Worm (Caenorhabditis elegans) whole organism, L1 larva: ENCODE measurements around the gene B0416.2.

ENCODE experiments used
- C16A3.4 ChIP-seq: fragments of 150-350 bp; optimal IDR thresholded peaks from 2 replicates; lab custom pipeline; 2014; ENCODE audit warnings: missing biosample characterization, missing genetic modification characterization
- aly-2 ChIP-seq: fragments of 150-350 bp; optimal IDR thresholded peaks from 2 replicates; lab custom pipeline; 2014; ENCODE audit warnings: missing biosample characterization, missing genetic modification characterization
- blmp-1 ChIP-seq: fragments of 150-350 bp; optimal IDR thresholded peaks from 2 replicates; lab custom pipeline; 2014; ENCODE audit warnings: missing biosample characterization, missing genetic modification characterization
- ceh-82 ChIP-seq, 3 experiments: fragments of 150-350 bp in 1 of 3; sonication (generic microtip) in 2 of 3; optimal IDR thresholded peaks; 2 replicates each; lab custom pipeline; 2014 to 2017; ENCODE audit warnings: missing biosample characterization in 3 of 3, missing genetic modification characterization in 3 of 3
- dpl-1 ChIP-seq, 3 experiments: fragments of 150-350 bp in 2 of 3; sonication (generic microtip) in 1 of 3; optimal IDR thresholded peaks; 2 replicates each; lab custom pipeline; 2014 to 2017; ENCODE audit warnings: missing biosample characterization in 3 of 3, missing genetic modification characterization in 3 of 3, missing genetic modification reagents in 3 of 3
- dsc-1 ChIP-seq: sonication (generic microtip); optimal IDR thresholded peaks from 2 replicates; lab custom pipeline; 2016; ENCODE audit warnings: mild to moderate bottlenecking, missing genetic modification characterization, missing compliant biosample characterization
- egl-13 ChIP-seq: sonication (generic microtip); optimal IDR thresholded peaks from 2 replicates; lab custom pipeline; 2016; ENCODE audit warnings: missing genotype, missing genetic modification reagents, missing genetic modification characterization, missing compliant biosample characterization
- egl-27 ChIP-seq, 2 experiments: fragments of 150-350 bp in 1 of 2; sonication (generic microtip); optimal IDR thresholded peaks; 3 replicates each; lab custom pipeline; 2017 to 2018; ENCODE audit warnings: missing biosample characterization in 2 of 2, missing genetic modification characterization in 2 of 2, missing genetic modification reagents in 2 of 2
- grh-1 ChIP-seq: fragments of 200-800 bp; sonication (Bioruptor generic); IDR thresholded peaks from 2 replicates; pipeline ENCODE4 v1.3.6; 2022; ENCODE audit warnings: missing genetic modification reagents, missing genetic modification characterization, missing compliant biosample characterization
- hlh-17 ChIP-seq: fragments of 200-800 bp; sonication (Bioruptor generic); optimal IDR thresholded peaks from 2 replicates; lab custom pipeline; 2018; ENCODE audit warnings: missing genetic modification characterization, mild to moderate bottlenecking, missing compliant biosample characterization, moderate library complexity, borderline replicate concordance
- hlh-4 ChIP-seq: sonication (generic microtip); optimal IDR thresholded peaks from 2 replicates; lab custom pipeline; 2016; ENCODE audit warnings: mild to moderate bottlenecking, missing genetic modification characterization, missing compliant biosample characterization
- hpl-2 ChIP-seq: fragments of 150-350 bp; optimal IDR thresholded peaks from 2 replicates; lab custom pipeline; 2014; ENCODE audit warnings: missing biosample characterization, missing genetic modification reagents, missing genetic modification characterization
- irx-1 ChIP-seq: sonication (generic microtip); optimal IDR thresholded peaks from 2 replicates; lab custom pipeline; 2016; ENCODE audit warnings: missing genetic modification characterization, missing compliant biosample characterization
- isw-1 ChIP-seq: fragments of 200-800 bp; sonication (Bioruptor generic); IDR thresholded peaks from 2 replicates; pipeline ENCODE4 v1.3.6; 2022; ENCODE audit warnings: missing genetic modification characterization, missing compliant biosample characterization
- jun-1 ChIP-seq: fragments of 150-350 bp; optimal IDR thresholded peaks from 2 replicates; lab custom pipeline; 2014; ENCODE audit warnings: missing biosample characterization, missing genetic modification reagents, missing genetic modification characterization
- lin-13 ChIP-seq: fragments of 150-350 bp; optimal IDR thresholded peaks from 2 replicates; lab custom pipeline; 2014; ENCODE audit warnings: missing biosample characterization, missing genetic modification reagents, missing genetic modification characterization
- lin-15B ChIP-seq: fragments of 150-350 bp; sonication (generic microtip); optimal IDR thresholded peaks from 3 replicates; lab custom pipeline; 2014; ENCODE audit warnings: missing biosample characterization, missing genetic modification characterization
- lin-39 ChIP-seq: fragments of 150-350 bp; optimal IDR thresholded peaks from 2 replicates; lab custom pipeline; 2014; ENCODE audit warnings: missing biosample characterization, missing genetic modification reagents, missing genetic modification characterization
- lir-3 ChIP-seq: sonication (generic microtip); optimal IDR thresholded peaks from 2 replicates; lab custom pipeline; 2016; ENCODE audit warnings: mild to moderate bottlenecking, missing genetic modification characterization, moderate library complexity, missing compliant biosample characterization; ENCODE audit not compliant: poor library complexity
- nhr-12 ChIP-seq: sonication (generic microtip); optimal IDR thresholded peaks from 2 replicates; lab custom pipeline; 2017; ENCODE audit warnings: missing biosample characterization, missing genetic modification characterization
- nhr-19 ChIP-seq: fragments of 200-800 bp; sonication (Bioruptor generic); conservative IDR thresholded peaks from 2 replicates; pipeline ENCODE4 v1.3.6; 2022; ENCODE audit warnings: missing genetic modification characterization, missing compliant biosample characterization
- nhr-20 ChIP-seq: sonication (generic microtip); optimal IDR thresholded peaks from 2 replicates; lab custom pipeline; 2016; ENCODE audit warnings: mild to moderate bottlenecking, missing genetic modification characterization, missing compliant biosample characterization
- nhr-47 ChIP-seq: sonication (generic microtip); optimal IDR thresholded peaks from 2 replicates; lab custom pipeline; 2016; ENCODE audit warnings: mild to moderate bottlenecking, missing genetic modification characterization, moderate library complexity, missing compliant biosample characterization
- nhr-71 ChIP-seq: sonication (generic microtip); optimal IDR thresholded peaks from 2 replicates; lab custom pipeline; 2016; ENCODE audit warnings: mild to moderate bottlenecking, missing genetic modification characterization, moderate library complexity, missing compliant biosample characterization
- nhr-76 ChIP-seq: sonication (generic microtip); optimal IDR thresholded peaks from 2 replicates; lab custom pipeline; 2017; ENCODE audit warnings: missing biosample characterization, missing genetic modification characterization
- nhr-77 ChIP-seq: fragments of 150-350 bp; optimal IDR thresholded peaks from 2 replicates; lab custom pipeline; 2014; ENCODE audit warnings: missing biosample characterization, missing genetic modification characterization
- nhr-84 ChIP-seq: sonication (generic microtip); optimal IDR thresholded peaks from 2 replicates; lab custom pipeline; 2017; ENCODE audit warnings: missing biosample characterization, missing genetic modification characterization
- nhr-90 ChIP-seq: sonication (generic microtip); optimal IDR thresholded peaks from 2 replicates; lab custom pipeline; 2016; ENCODE audit warnings: mild to moderate bottlenecking, missing genetic modification characterization, missing compliant biosample characterization; ENCODE audit not compliant: poor library complexity
- pax-3 ChIP-seq: fragments of 200-800 bp; sonication (Bioruptor generic); optimal IDR thresholded peaks from 2 replicates; lab custom pipeline; 2018; ENCODE audit warnings: mild to moderate bottlenecking, missing genetic modification characterization, moderate library complexity, missing compliant biosample characterization
- snpc-4 ChIP-seq: fragments of 150-350 bp; optimal IDR thresholded peaks from 2 replicates; lab custom pipeline; 2014; ENCODE audit warnings: missing biosample characterization, missing genetic modification characterization
- sptf-1 ChIP-seq: fragments of 150-350 bp; optimal IDR thresholded peaks from 2 replicates; lab custom pipeline; 2014; ENCODE audit warnings: missing biosample characterization, missing genetic modification characterization
- swsn-7 ChIP-seq: sonication (generic microtip); optimal IDR thresholded peaks from 2 replicates; lab custom pipeline; 2016; ENCODE audit warnings: missing genetic modification characterization, missing compliant biosample characterization
- tbx-2 ChIP-seq: sonication (generic microtip); optimal IDR thresholded peaks from 2 replicates; lab custom pipeline; 2016; ENCODE audit warnings: missing genetic modification characterization, missing compliant biosample characterization
- tlp-1 ChIP-seq: fragments of 150-350 bp; optimal IDR thresholded peaks from 2 replicates; lab custom pipeline; 2014; ENCODE audit warnings: missing biosample characterization, missing genetic modification characterization
- unc-30 ChIP-seq: sonication (generic microtip); optimal IDR thresholded peaks from 2 replicates; lab custom pipeline; 2017; ENCODE audit warnings: missing biosample characterization, missing genetic modification characterization
- unc-62 ChIP-seq: fragments of 150-350 bp; optimal IDR thresholded peaks from 2 replicates; lab custom pipeline; 2014; ENCODE audit warnings: missing biosample characterization, missing genetic modification reagents, missing genetic modification characterization
- vab-15 ChIP-seq: sonication (generic microtip); optimal IDR thresholded peaks from 2 replicates; lab custom pipeline; 2017; ENCODE audit warnings: missing genotype, mild to moderate bottlenecking, missing genetic modification characterization, missing compliant biosample characterization
- ztf-11 ChIP-seq, 2 experiments: sonication (generic microtip); optimal IDR thresholded peaks; 2 replicates each; lab custom pipeline; 2016 to 2017; ENCODE audit warnings: missing genetic modification characterization in 2 of 2, missing biosample characterization in 1 of 2, missing compliant biosample characterization in 1 of 2

Gene B0416.2

DNA sequence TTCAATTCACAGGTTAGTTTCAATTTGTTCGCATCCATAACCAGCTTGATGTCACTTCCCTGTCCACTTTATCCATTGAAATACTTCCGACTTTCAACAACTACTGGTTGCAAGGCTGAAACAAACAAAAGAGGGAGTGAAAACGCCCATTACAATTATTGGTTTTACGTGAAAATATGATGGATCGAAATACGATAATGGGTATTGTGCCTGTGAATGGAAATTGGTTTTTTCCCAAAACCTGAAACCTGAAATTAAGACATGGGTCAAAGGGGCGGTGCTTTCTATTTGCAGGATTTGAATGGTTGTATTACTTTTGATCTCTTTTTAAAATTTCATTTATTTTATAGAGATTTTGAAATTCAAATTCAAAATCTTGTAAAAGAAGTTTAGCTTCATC is at the start of gene B0416.2:
Gene B0416.2 (plus strand): TSS at position 301 of the 400 bp plus-strand sequence.
- TF ChIP-seq nhr-76 (tag; lab: Kevin White, UChicago): no peak
- TF ChIP-seq vab-15: no peak
- no peak for TF ChIP-seq hlh-4 (tag; lab: Kevin White, UChicago)
- no peak for TF ChIP-seq lin-15B
- no peak for TF ChIP-seq C16A3.4 (tag; lab: Kevin White, UChicago)
- no peak for TF ChIP-seq nhr-84 (tag; lab: Kevin White, UChicago)
- no peak for TF ChIP-seq blmp-1
- no peak for TF ChIP-seq dsc-1 (tag; lab: Kevin White, UChicago)
- no peak for TF ChIP-seq grh-1
- TF ChIP-seq unc-30 (tag; lab: Kevin White, UChicago): no peak
- no peak for TF ChIP-seq tbx-2 (tag; lab: Kevin White, UChicago)
- no peak for TF ChIP-seq lin-13
- no peak for TF ChIP-seq ceh-82 (tag; optimal IDR thresholded peaks at IDR 0.05; lab: Kevin White, UChicago)
- TF ChIP-seq nhr-12 (tag; lab: Kevin White, UChicago): no peak
- TF ChIP-seq sptf-1 (tag; lab: Kevin White, UChicago): no peak
- no peak for TF ChIP-seq dpl-1 (GFP tag; optimal IDR thresholded peaks at IDR 0.05; lab: Kevin White, UChicago)
- TF ChIP-seq, all 84 proteins: peak for 0

DNA sequence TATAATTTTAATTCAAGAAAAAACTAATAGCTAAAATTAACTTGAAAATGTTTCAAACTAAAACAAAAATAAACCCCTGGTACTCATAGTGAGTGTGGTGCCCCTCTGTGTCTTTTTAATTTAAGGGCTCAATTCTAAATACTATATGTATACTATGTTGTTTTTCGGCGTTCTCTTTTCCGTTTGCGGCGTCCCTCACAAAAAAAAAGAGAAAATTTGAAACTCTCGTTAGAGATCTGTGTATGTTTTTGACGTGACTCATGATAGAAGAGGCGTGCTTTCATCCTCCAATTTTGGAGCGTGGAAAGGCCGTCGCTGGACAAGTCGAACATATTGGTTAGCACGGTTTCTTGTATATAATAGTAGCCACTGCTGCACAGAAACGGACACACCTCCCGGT is 47.5 kb upstream of the B0416.2 start, which contains the start of gene pes-8:
Gene pes-8 (plus strand): TSS at position 301 of the 400 bp plus-strand sequence.
- TF ChIP-seq nhr-71 (no peak), nhr-84 (tag; lab: Kevin White, UChicago) (no peak), nhr-47 (no peak), lin-13 (no peak), nhr-19 (GFP tag; lab: Robert Waterston, UW) (no peak), irx-1 (no peak), unc-62 (no peak), blmp-1 (no peak), snpc-4 (no peak), lir-3 (tag; lab: Kevin White, UChicago) (no peak), nhr-20 (tag; lab: Kevin White, UChicago) (no peak), isw-1 (GFP tag; lab: Robert Waterston, UW) (no peak), egl-27 (tag; optimal IDR thresholded peaks at IDR 0.05; lab: Kevin White, UChicago) (no peak), ztf-11 (tag; optimal IDR thresholded peaks at IDR 0.05; lab: Kevin White, UChicago) (no peak), lin-39 (no peak), nhr-77 (tag; lab: Kevin White, UChicago) (no peak), nhr-90 (tag; lab: Kevin White, UChicago) (no peak), C16A3.4 (tag; lab: Kevin White, UChicago) (no peak)

DNA sequence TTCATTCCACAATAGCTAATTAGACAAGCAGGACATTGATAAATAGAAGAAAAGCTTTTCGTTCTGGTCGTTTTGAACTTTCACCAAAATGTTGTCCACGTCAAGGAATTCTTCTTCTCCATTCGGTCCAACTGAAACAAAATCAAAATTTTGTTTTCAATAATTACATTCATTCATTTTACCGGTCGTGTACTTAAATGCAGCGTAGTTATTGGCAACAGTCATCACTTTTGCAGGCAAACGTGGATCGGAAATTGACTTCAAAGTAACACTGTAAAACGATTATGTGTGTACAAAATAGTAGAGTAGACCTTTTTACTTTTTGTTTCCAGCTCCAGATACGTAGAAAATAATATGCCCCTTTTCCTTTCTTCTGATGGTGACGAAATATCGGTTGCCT is 43.0 kb upstream of the B0416.2 start:
- TF ChIP-seq pax-3 (tag; lab: Kevin White, UChicago): no peak
- TF ChIP-seq nhr-76 (tag; lab: Kevin White, UChicago): no peak

- TF ChIP-seq tlp-1 (tag; lab: Kevin White, UChicago) (no peak), ztf-11 (tag; optimal IDR thresholded peaks at IDR 0.05; lab: Kevin White, UChicago) (no peak), unc-62 (no peak), hpl-2 (GFP tag; lab: Kevin White, UChicago) (no peak), snpc-4 (no peak), swsn-7 (no peak), hlh-17 (GFP tag; lab: Kevin White, UChicago) (no peak), egl-13 (tag; lab: Kevin White, UChicago) (no peak), aly-2 (tag; lab: Kevin White, UChicago) (no peak), jun-1 (no peak), C16A3.4 (tag; lab: Kevin White, UChicago) (no peak)
- TF ChIP-seq, all 84 proteins: peak for 0
Measured at ce11 chrX:9259552-9259951, 39.4 kb upstream of the B0416.2 start, which contains the start of gene F18G5.1. TSS of gene F18G5.1 (plus strand) at chrX:9259852.
